Worm (Caenorhabditis elegans) whole organism, early embryonic: Measurements from ENCODE around the gene plrg-1.

Experiments
- B0310.2 ChIP-seq: sonication (generic microtip); optimal IDR thresholded peaks from 2 replicates; lab custom pipeline; 2016; ENCODE audit warnings: mild to moderate bottlenecking, missing genetic modification characterization, missing compliant biosample characterization
- F13C5.2 ChIP-seq: sonication (generic microtip); optimal IDR thresholded peaks from 2 replicates; lab custom pipeline; 2017; ENCODE audit warnings: mild to moderate bottlenecking, missing genetic modification characterization, inconsistent platforms, missing compliant biosample characterization
- aly-1 ChIP-seq: sonication (generic microtip); optimal IDR thresholded peaks from 2 replicates; lab custom pipeline; 2016; ENCODE audit warnings: missing genetic modification characterization, missing compliant biosample characterization
- ama-1 ChIP-seq: fragments of 150-350 bp; optimal IDR thresholded peaks from 2 replicates; lab custom pipeline; 2014
- ceh-13 ChIP-seq: fragments of 200-800 bp; sonication (Bioruptor generic); optimal IDR thresholded peaks from 2 replicates; lab custom pipeline; 2018; ENCODE audit warnings: mild to moderate bottlenecking, missing genetic modification characterization, missing compliant biosample characterization
- ceh-36 ChIP-seq: sonication (generic microtip); optimal IDR thresholded peaks from 2 replicates; lab custom pipeline; 2016; ENCODE audit warnings: missing genetic modification characterization, inconsistent platforms, missing compliant biosample characterization
- ets-7 ChIP-seq: sonication (generic microtip); optimal IDR thresholded peaks from 2 replicates; lab custom pipeline; 2016; ENCODE audit warnings: missing genotype, missing genetic modification characterization, missing compliant biosample characterization
- flt-1 ChIP-seq: fragments of 200-800 bp; sonication (Bioruptor generic); IDR thresholded peaks from 2 replicates; pipeline ENCODE4 v1.3.6; 2022; ENCODE audit warnings: missing genetic modification characterization, missing compliant biosample characterization
- hmbx-1 ChIP-seq: sonication (generic microtip); optimal IDR thresholded peaks from 2 replicates; lab custom pipeline; 2016; ENCODE audit warnings: mild to moderate bottlenecking, missing genetic modification characterization, missing compliant biosample characterization
- hmg-4 ChIP-seq: fragments of 200-800 bp; sonication (Bioruptor generic); optimal IDR thresholded peaks from 2 replicates; lab custom pipeline; 2018; ENCODE audit warnings: mild to moderate bottlenecking, missing genetic modification characterization, missing compliant biosample characterization
- hnd-1 ChIP-seq: sonication (generic microtip); optimal IDR thresholded peaks from 2 replicates; lab custom pipeline; 2016; ENCODE audit warnings: missing genetic modification characterization, missing compliant biosample characterization
- pes-1 ChIP-seq: fragments of 200-800 bp; sonication (Bioruptor generic); IDR thresholded peaks from 2 replicates; pipeline ENCODE4 v1.3.6; 2022; ENCODE audit warnings: missing genetic modification reagents, missing genetic modification characterization, missing compliant biosample characterization
- scrt-1 ChIP-seq: fragments of 200-800 bp; sonication (Bioruptor generic); IDR thresholded peaks from 2 replicates; pipeline ENCODE4 v1.3.6; 2022; ENCODE audit warnings: missing genetic modification characterization, missing compliant biosample characterization
- sea-1 ChIP-seq: fragments of 200-800 bp; sonication (Bioruptor generic); conservative IDR thresholded peaks from 2 replicates; pipeline ENCODE4 v1.3.6; 2022; ENCODE audit warnings: missing genetic modification characterization, missing compliant biosample characterization
- tbx-11 ChIP-seq: fragments of 200-800 bp; sonication (Bioruptor generic); IDR thresholded peaks from 2 replicates; pipeline ENCODE4 v1.3.6; 2022; ENCODE audit warnings: missing genetic modification characterization, missing compliant biosample characterization
- tbx-37 ChIP-seq: fragments of 200-800 bp; sonication (Bioruptor generic); conservative IDR thresholded peaks from 2 replicates; pipeline ENCODE4 v1.3.6; 2022; ENCODE audit warnings: missing genetic modification reagents, missing genetic modification characterization, missing compliant biosample characterization
- tra-4 ChIP-seq: sonication (generic microtip); optimal IDR thresholded peaks from 2 replicates; lab custom pipeline; 2017; ENCODE audit warnings: missing genetic modification characterization, missing compliant biosample characterization

Gene plrg-1

DNA sequence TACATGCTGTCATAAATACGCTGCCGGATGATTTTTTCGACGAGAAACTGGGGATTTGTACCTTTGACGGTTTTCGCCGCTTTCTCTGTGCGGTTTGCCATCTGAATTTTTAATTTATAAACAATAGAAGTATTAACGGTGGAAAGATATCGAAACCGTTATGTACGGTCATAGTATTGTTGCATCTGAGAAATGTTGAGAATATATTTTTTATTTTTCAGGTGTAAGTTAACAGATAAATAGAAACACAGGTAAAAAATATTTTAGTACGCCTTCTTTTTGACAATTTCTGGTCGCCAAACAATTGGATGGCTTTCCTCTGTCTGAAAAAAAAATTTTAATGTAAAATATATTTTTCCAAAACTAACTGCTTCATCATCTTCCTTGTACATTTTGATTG lies 1.8 kb downstream of the plrg-1 start, which contains the start of gene prp-38:
TSS of gene prp-38 (minus strand) at position 101 of the 400 bp plus-strand sequence.
- TF ChIP-seq hmg-4 (GFP tag; lab: Kevin White, UChicago) (no peak), F13C5.2 (tag; lab: Kevin White, UChicago) (no peak), hnd-1 (tag; lab: Kevin White, UChicago) (no peak), ama-1 (lab: Kevin White, UChicago) (no peak), hmbx-1 (tag; lab: Kevin White, UChicago) (no peak), ets-7 (tag; lab: Kevin White, UChicago) (no peak), B0310.2 (no peak), tbx-37 (GFP tag; lab: Robert Waterston, UW) (no peak), flt-1 (no peak)

DNA sequence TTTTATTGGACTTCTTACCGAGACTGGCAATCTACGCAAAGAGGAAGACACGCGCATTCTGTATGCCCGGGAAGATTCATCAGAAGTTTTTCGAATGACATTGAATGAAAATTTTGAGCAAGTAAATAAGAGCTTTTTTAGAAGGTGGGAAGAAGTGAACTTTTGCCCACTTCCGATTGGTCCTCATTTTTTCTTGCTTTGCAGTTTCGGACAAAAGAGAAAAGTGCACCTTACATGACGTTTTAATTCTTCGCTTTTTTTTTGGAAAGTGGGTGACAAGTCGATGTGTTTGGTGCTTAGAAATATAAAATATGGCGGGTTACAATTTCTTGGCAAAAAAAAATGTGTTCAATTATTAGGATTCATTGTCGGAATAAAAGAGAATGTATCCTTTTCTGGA lies 3.3 kb downstream of the plrg-1 start, which contains the start of gene secs-1:
TSS of gene secs-1 (minus strand) at position 101 of the 400 bp plus-strand sequence.
- no peak for TF ChIP-seq tbx-11 (GFP tag; lab: Robert Waterston, UW)
- no peak for TF ChIP-seq tra-4 (tag; lab: Kevin White, UChicago)
- no peak for TF ChIP-seq F13C5.2 (tag; lab: Kevin White, UChicago)
- TF ChIP-seq scrt-1 (GFP tag; lab: Robert Waterston, UW) = no peak
- TF ChIP-seq B0310.2 = no peak
- TF ChIP-seq hnd-1 (tag; lab: Kevin White, UChicago) = no peak
- TF ChIP-seq hmbx-1 (tag; lab: Kevin White, UChicago) = no peak
- TF ChIP-seq hmg-4 (GFP tag; lab: Kevin White, UChicago) = no peak
- no peak for TF ChIP-seq tbx-37 (GFP tag; lab: Robert Waterston, UW)
- no peak for TF ChIP-seq pes-1 (GFP tag; lab: Robert Waterston, UW)
- no peak for TF ChIP-seq ama-1 (lab: Kevin White, UChicago)
- no peak for TF ChIP-seq ceh-36 (tag; lab: Kevin White, UChicago)
- no peak for TF ChIP-seq ets-7 (tag; lab: Kevin White, UChicago)
- no peak for TF ChIP-seq ceh-13
- TF ChIP-seq sea-1 (GFP tag; lab: Robert Waterston, UW) = no peak
- TF ChIP-seq flt-1 = no peak
- no peak for TF ChIP-seq aly-1 (tag; lab: Kevin White, UChicago)

ce11 chrV:10802060-10802459 lies 5.7 kb downstream of the plrg-1 start:
- TF ChIP-seq ceh-36 (tag; lab: Kevin White, UChicago) (no peak), ceh-13 (no peak), hmg-4 (GFP tag; lab: Kevin White, UChicago) (no peak), F13C5.2 (tag; lab: Kevin White, UChicago) (no peak), hnd-1 (tag; lab: Kevin White, UChicago) (no peak), scrt-1 (GFP tag; lab: Robert Waterston, UW) (no peak)

DNA sequence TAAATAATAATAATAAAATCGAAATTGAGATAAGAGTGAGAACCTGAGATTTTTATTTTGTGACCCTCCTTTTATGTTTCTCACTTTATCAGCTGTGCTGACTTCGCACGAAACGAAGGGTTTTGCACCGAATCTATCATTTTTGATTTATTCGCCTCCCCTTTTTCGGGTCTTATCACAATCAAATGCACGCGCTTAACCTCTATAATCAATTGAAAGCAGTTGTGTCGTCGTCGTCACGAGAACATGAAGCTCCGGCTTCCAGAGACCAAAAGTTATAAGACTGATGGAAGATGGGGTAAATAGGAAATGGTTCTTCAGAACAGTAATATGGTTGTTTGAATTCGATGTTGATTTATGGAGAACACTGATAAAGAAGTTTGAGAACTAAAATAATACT lies 6.6 kb downstream of the plrg-1 start, which contains the start of gene D1054.18:
TSS of gene D1054.18 (minus strand) at position 45 of the 400 bp plus-strand sequence.
- TF ChIP-seq tra-4 (tag; lab: Kevin White, UChicago) (no peak), F13C5.2 (tag; lab: Kevin White, UChicago) (no peak), aly-1 (tag; lab: Kevin White, UChicago) (no peak), ceh-36 (tag; lab: Kevin White, UChicago) (no peak), hmbx-1 (tag; lab: Kevin White, UChicago) (no peak), hmg-4 (GFP tag; lab: Kevin White, UChicago) (no peak), hnd-1 (tag; lab: Kevin White, UChicago) (no peak)

DNA sequence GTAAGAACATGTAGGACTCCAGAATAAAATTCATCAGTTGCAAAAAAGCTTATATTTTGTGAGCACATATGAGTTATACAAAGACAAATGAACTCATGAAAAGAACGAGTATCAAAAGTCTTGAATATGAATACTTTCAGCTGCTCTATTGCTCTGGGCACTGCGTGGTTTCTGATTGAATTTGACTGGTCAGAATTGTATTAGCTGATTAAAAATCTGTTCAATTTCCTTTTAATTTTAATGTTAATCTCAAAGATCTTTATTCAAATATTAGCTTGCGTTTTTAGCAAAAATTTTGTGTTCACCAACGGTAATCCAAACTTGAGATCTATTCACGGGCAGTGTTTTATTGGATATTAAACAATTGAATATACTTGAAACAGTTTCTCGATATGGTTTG lies 9.6 kb downstream of the plrg-1 start, which contains the start of gene srh-184:
TSS of gene srh-184 (minus strand) at position 101 of the 400 bp plus-strand sequence.
- TF ChIP-seq hmbx-1 (tag; lab: Kevin White, UChicago) (no peak), ets-7 (tag; lab: Kevin White, UChicago) (no peak), ceh-36 (tag; lab: Kevin White, UChicago) (no peak), flt-1 (no peak)

- TF ChIP-seq ceh-36 (tag; lab: Kevin White, UChicago) (no peak), ceh-13 (no peak), pes-1 (GFP tag; lab: Robert Waterston, UW) (no peak), scrt-1 (GFP tag; lab: Robert Waterston, UW) (no peak), hmbx-1 (tag; lab: Kevin White, UChicago) (no peak), aly-1 (tag; lab: Kevin White, UChicago) (no peak), sea-1 (GFP tag; lab: Robert Waterston, UW) (no peak)
Measured at ce11 chrV:10795494-10795893, 12.2 kb downstream of the plrg-1 start, which contains the start of gene D1054.19. Gene D1054.19 (plus strand): TSS chrV:10795794.

DNA sequence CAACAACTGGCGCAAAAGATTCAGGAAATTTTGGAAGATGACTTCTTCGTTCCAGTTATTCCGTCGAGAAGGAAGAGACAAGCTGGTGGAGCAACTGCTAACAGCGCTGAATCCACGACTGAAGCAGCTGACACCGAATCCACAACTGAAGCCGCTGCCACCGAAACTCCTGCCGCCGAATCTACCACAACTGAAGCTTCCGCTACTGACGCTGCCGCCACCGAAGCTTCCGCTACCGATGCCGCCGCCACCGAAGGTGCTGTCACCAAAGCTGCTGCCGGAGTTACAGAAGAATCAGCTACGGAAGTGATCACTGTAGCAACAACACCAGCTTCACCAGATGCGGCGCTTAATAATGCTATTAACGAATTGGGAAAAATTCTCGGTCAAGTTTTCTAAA lies 13.2 kb downstream of the plrg-1 start:
- no peak for TF ChIP-seq ama-1 (lab: Kevin White, UChicago)
- no peak for TF ChIP-seq tbx-11 (GFP tag; lab: Robert Waterston, UW)
- no peak for TF ChIP-seq hmbx-1 (tag; lab: Kevin White, UChicago)
- TF ChIP-seq hnd-1 (tag; lab: Kevin White, UChicago) = no peak
- no peak for TF ChIP-seq B0310.2
- TF ChIP-seq flt-1 = no peak
- no peak for TF ChIP-seq tbx-37 (GFP tag; lab: Robert Waterston, UW)
- TF ChIP-seq ceh-13 = no peak
- no peak for TF ChIP-seq aly-1 (tag; lab: Kevin White, UChicago)
- TF ChIP-seq tra-4 (tag; lab: Kevin White, UChicago) = no peak
- no peak for TF ChIP-seq pes-1 (GFP tag; lab: Robert Waterston, UW)
- TF ChIP-seq ets-7 (tag; lab: Kevin White, UChicago) = no peak
- no peak for TF ChIP-seq sea-1 (GFP tag; lab: Robert Waterston, UW)
- no peak for TF ChIP-seq hmg-4 (GFP tag; lab: Kevin White, UChicago)
- no peak for TF ChIP-seq ceh-36 (tag; lab: Kevin White, UChicago)

ce11 chrV:10793498-10793897 lies 14.2 kb downstream of the plrg-1 start, which contains the start of gene ule-3:
Gene ule-3 (plus strand): TSS chrV:10793798.
- TF ChIP-seq hmbx-1 (tag; lab: Kevin White, UChicago) = no peak
- TF ChIP-seq flt-1 = no peak
- TF ChIP-seq F13C5.2 (tag; lab: Kevin White, UChicago) = no peak
- no peak for TF ChIP-seq tra-4 (tag; lab: Kevin White, UChicago)
- TF ChIP-seq tbx-11 (GFP tag; lab: Robert Waterston, UW) = no peak
- no peak for TF ChIP-seq ceh-36 (tag; lab: Kevin White, UChicago)
- no peak for TF ChIP-seq tbx-37 (GFP tag; lab: Robert Waterston, UW)
- no peak for TF ChIP-seq ama-1 (lab: Kevin White, UChicago)
- TF ChIP-seq scrt-1 (GFP tag; lab: Robert Waterston, UW) = no peak
- TF ChIP-seq pes-1 (GFP tag; lab: Robert Waterston, UW) = no peak
- TF ChIP-seq ceh-13 = no peak
- no peak for TF ChIP-seq ets-7 (tag; lab: Kevin White, UChicago)
- TF ChIP-seq B0310.2 = no peak
- no peak for TF ChIP-seq hmg-4 (GFP tag; lab: Kevin White, UChicago)
- no peak for TF ChIP-seq sea-1 (GFP tag; lab: Robert Waterston, UW)
- no peak for TF ChIP-seq hnd-1 (tag; lab: Kevin White, UChicago)
- TF ChIP-seq aly-1 (tag; lab: Kevin White, UChicago) = no peak
